Fruit fly (Drosophila melanogaster) Kc167 (cell line): ENCODE results near the gene spz.

Experiments used
- Sin3A ChIP-seq: fragments of >200 bp; optimal IDR thresholded peaks from 2 replicates; lab custom pipeline; 2018; ENCODE audit warnings: missing external identifiers
- h ChIP-seq: fragments of >200 bp; optimal IDR thresholded peaks from 3 replicates; lab custom pipeline; 2018; ENCODE audit warnings: missing external identifiers
- psq ChIP-seq: fragments of >200 bp; optimal IDR thresholded peaks from 2 replicates; lab custom pipeline; 2017; ENCODE audit warnings: missing external identifiers
- ttk ChIP-seq: sonication (Bioruptor generic); optimal IDR thresholded peaks from 2 replicates; lab custom pipeline; 2017; ENCODE audit warnings: missing external identifiers

dm6 chr3R:27049549-27049948 is 20.3 kb downstream of the spz start:
- TF ChIP-seq ttk (no peak), psq (no peak), h (no peak), Sin3A (lab: Kevin White, UChicago) (no peak)
